Fruit fly (Drosophila melanogaster): Measurements from ENCODE around the gene CG9458.

CG9458 gene

DNA sequence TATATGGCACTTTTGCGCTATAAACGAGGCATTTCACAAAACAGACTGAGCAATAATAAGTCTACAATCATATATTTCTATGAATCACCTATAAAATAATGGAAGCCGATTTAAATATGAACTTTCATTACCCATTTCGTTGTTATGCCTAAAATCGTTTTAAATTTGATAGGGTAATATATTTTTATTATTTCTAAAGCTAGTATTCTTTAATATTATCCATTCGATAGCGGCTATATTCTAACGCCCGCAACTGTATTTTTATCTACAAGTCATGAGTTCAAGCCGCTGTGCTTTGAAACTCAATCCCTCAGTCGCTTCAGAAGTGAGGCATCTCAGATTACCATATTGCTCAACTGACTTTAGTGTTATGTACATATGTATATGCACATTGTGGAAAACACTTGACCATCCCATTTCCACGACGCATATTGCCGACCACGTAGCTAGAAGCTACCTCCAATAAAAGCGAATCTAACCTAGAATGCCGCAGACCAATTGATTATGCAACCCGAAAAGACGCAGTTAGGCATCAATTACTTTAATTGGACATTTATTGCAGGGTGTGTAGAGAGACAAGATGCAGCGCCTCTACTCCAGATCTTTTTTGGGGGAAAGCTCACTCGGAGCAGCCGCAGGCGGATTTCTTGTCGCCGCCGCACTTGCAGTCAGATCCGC is 36.3 kb downstream of the CG9458 start:
- TF ChIP-seq eyg (GFP tag; optimal IDR thresholded peaks at IDR 0.05) (no peak), CG18599 (GFP tag; optimal IDR thresholded peaks at IDR 0.05) (peak; percentile 7), CG18262 (tag; optimal IDR thresholded peaks at IDR 0.05) (peak; percentile 27), D19A (tag; optimal IDR thresholded peaks at IDR 0.05) (peak; percentile 1), mirr (GFP tag; optimal IDR thresholded peaks at IDR 0.05) (no peak), da (GFP tag; optimal IDR thresholded peaks at IDR 0.05) (no peak), sens (GFP tag) (peak; percentile 25), grau (tag; optimal IDR thresholded peaks at IDR 0.05) (peak; percentile 15), dmrt99B (tag; optimal IDR thresholded peaks at IDR 0.05) (peak; percentile 34), CG2120 (GFP tag; optimal IDR thresholded peaks at IDR 0.05) (peak; percentile 24), Sox102F (GFP tag; optimal IDR thresholded peaks at IDR 0.05) (peak; percentile 25), unpg (GFP tag; optimal IDR thresholded peaks at IDR 0.05) (peak; percentile 47), Hr78 (GFP tag; optimal IDR thresholded peaks at IDR 0.05) (peak in 1 of 2 experiments; percentile 52), PHDP (tag; optimal IDR thresholded peaks at IDR 0.05) (peak; percentile 26), CG7556 (GFP tag; optimal IDR thresholded peaks at IDR 0.05) (peak; percentile 45), vvl (GFP tag; IDR thresholded peaks at IDR 0.05) (0 out of 2 replicates have a peak, but pooled peaks have one; percentile 8), CG7839 (tag; optimal IDR thresholded peaks at IDR 0.05) (peak; percentile 41), CG4404 (GFP tag; IDR thresholded peaks at IDR 0.05) (no peak), CkIIα-i1 (GFP tag; IDR thresholded peaks at IDR 0.05) (no peak), CG3726 (GFP tag; IDR thresholded peaks at IDR 0.05) (no peak), row (GFP tag; IDR thresholded peaks at IDR 0.05) (peak; percentile 41; the same call in 1 of the 3 replicates), CG2712 (tag; optimal IDR thresholded peaks at IDR 0.05) (peak; percentile 35), hth (optimal IDR thresholded peaks at IDR 0.05) (no peak), CG10959 (GFP tag; IDR thresholded peaks at IDR 0.05) (no peak), CG8388 (GFP tag; optimal IDR thresholded peaks at IDR 0.05) (peak; percentile 50), twi (tag; optimal IDR thresholded peaks at IDR 0.05) (no peak), CG2678 (tag; optimal IDR thresholded peaks at IDR 0.05) (peak; percentile 25), CG31441 (GFP tag; IDR thresholded peaks at IDR 0.05) (peak; percentile 39; the same call in 1 of the 2 replicates), trem (tag; optimal IDR thresholded peaks at IDR 0.05) (no peak), CG11696 (GFP tag; IDR thresholded peaks at IDR 0.05) (peak; percentile 79), CG31224 (GFP tag; IDR thresholded peaks at IDR 0.05) (no peak), bigmax (GFP tag; optimal IDR thresholded peaks at IDR 0.05) (peak; percentile 66), CG15601 (tag; optimal IDR thresholded peaks at IDR 0.05) (no peak), prd (optimal IDR thresholded peaks at IDR 0.05) (no peak), prd (GFP tag; IDR thresholded peaks at IDR 0.05) (0 out of 3 replicates have a peak, but pooled peaks have one; percentile 17), CG6689 (GFP tag; IDR thresholded peaks at IDR 0.05) (no peak), ATbp (GFP tag; optimal IDR thresholded peaks at IDR 0.05) (peak; percentile 29), nmo (GFP tag; optimal IDR thresholded peaks at IDR 0.05) (peak; percentile 5), gem (tag; optimal IDR thresholded peaks at IDR 0.05) (peak; percentile 73), bsh (GFP tag; optimal IDR thresholded peaks at IDR 0.05) (peak in 1 of 2 experiments; percentile 33), ftz-f1 (GFP tag; optimal IDR thresholded peaks at IDR 0.05) (no peak), tap (tag; optimal IDR thresholded peaks at IDR 0.05) (peak; percentile 14), CG12391 (tag; optimal IDR thresholded peaks at IDR 0.05) (peak; percentile 16), Abd-B (GFP tag; optimal IDR thresholded peaks at IDR 0.05) (no peak), MTF-1 (GFP tag; optimal IDR thresholded peaks at IDR 0.05; ENCODE audit: borderline replicate concordance) (peak; percentile 49), ranshi (GFP tag; IDR thresholded peaks at IDR 0.05) (no peak), Trl (optimal IDR thresholded peaks at IDR 0.05) (no peak), Trl (GFP tag; optimal IDR thresholded peaks at IDR 0.05) (no peak), CG12155 (GFP tag; optimal IDR thresholded peaks at IDR 0.05) (no peak), phol (tag; optimal IDR thresholded peaks at IDR 0.05) (peak; percentile 16)
